Fruit fly (Drosophila melanogaster) whole organism, prepupa: Measurements from ENCODE around the gene CG14194.

Source experiments
- CG10669 ChIP-seq: fragments of 200-800 bp; sonication (Bioruptor generic); optimal IDR thresholded peaks from 3 replicates; lab custom pipeline; 2018; ENCODE audit warnings: missing biosample characterization, mild to moderate bottlenecking, missing genetic modification characterization, moderate library complexity
- CG1621 ChIP-seq: fragments of 200-800 bp; sonication (Bioruptor generic); optimal IDR thresholded peaks from 3 replicates; lab custom pipeline; 2018; ENCODE audit warnings: missing biosample characterization, mild to moderate bottlenecking, missing genetic modification characterization
- CG16779 ChIP-seq: fragments of 200-800 bp; sonication (Bioruptor generic); optimal IDR thresholded peaks from 3 replicates; lab custom pipeline; 2017; ENCODE audit warnings: missing biosample characterization, mild to moderate bottlenecking, missing genetic modification characterization
- CG3032 ChIP-seq: fragments of 200-800 bp; optimal IDR thresholded peaks from 2 replicates; lab custom pipeline; 2019; ENCODE audit warnings: missing biosample characterization, mild to moderate bottlenecking, missing genetic modification characterization, moderate library complexity
- CG31627 ChIP-seq: fragments of 200-800 bp; sonication (Bioruptor generic); optimal IDR thresholded peaks from 3 replicates; lab custom pipeline; 2016; ENCODE audit warnings: missing biosample characterization, missing genetic modification characterization
- CG32006 ChIP-seq: fragments of 200-800 bp; sonication (Bioruptor generic); optimal IDR thresholded peaks from 3 replicates; lab custom pipeline; 2017; ENCODE audit warnings: missing biosample characterization, mild to moderate bottlenecking, missing genetic modification characterization
- CG34406 ChIP-seq: fragments of 200-800 bp; sonication (Bioruptor generic); optimal IDR thresholded peaks from 3 replicates; lab custom pipeline; 2016; ENCODE audit warnings: missing biosample characterization, missing genetic modification characterization
- CG3919 ChIP-seq: fragments of 200-800 bp; sonication (Bioruptor generic); optimal IDR thresholded peaks from 3 replicates; lab custom pipeline; 2016; ENCODE audit warnings: missing biosample characterization, missing genetic modification characterization
- CG6808 ChIP-seq: fragments of 200-800 bp; sonication (Bioruptor generic); optimal IDR thresholded peaks from 3 replicates; lab custom pipeline; 2017; ENCODE audit warnings: missing biosample characterization, missing genetic modification characterization, mild to moderate bottlenecking, moderate library complexity, missing genetic modification reagents
- CG6854 ChIP-seq: fragments of 200-800 bp; sonication (Bioruptor generic); optimal IDR thresholded peaks from 2 replicates; lab custom pipeline; 2017; ENCODE audit warnings: missing biosample characterization, mild to moderate bottlenecking, missing genetic modification characterization
- CG7368 ChIP-seq: fragments of 200-800 bp; sonication (Bioruptor generic); optimal IDR thresholded peaks from 3 replicates; lab custom pipeline; 2016; ENCODE audit warnings: missing biosample characterization, missing genetic modification characterization
- CG8319 ChIP-seq: fragments of 200-800 bp; sonication (Bioruptor generic); optimal IDR thresholded peaks from 3 replicates; lab custom pipeline; 2016; ENCODE audit warnings: missing biosample characterization, missing genetic modification characterization
- Eip75B ChIP-seq: fragments of 200-800 bp; sonication (Bioruptor generic); optimal IDR thresholded peaks from 3 replicates; lab custom pipeline; 2016; ENCODE audit warnings: missing biosample characterization, missing genetic modification characterization
- Eip78C ChIP-seq: fragments of 200-800 bp; sonication (Bioruptor generic); peaks from one replicate; lab custom pipeline; 2016; ENCODE audit warnings: missing biosample characterization, missing genetic modification characterization
- Eip93F ChIP-seq: fragments of 200-800 bp; sonication (Bioruptor generic); optimal IDR thresholded peaks from 2 replicates; lab custom pipeline; 2016; ENCODE audit warnings: missing biosample characterization, mild to moderate bottlenecking, missing genetic modification characterization
- Ets21C ChIP-seq: fragments of 200-800 bp; sonication (Bioruptor generic); optimal IDR thresholded peaks from 3 replicates; lab custom pipeline; 2016; ENCODE audit warnings: missing biosample characterization, missing genetic modification characterization
- Ets96B ChIP-seq: fragments of 200-800 bp; optimal IDR thresholded peaks from 2 replicates; lab custom pipeline; 2019; ENCODE audit warnings: missing biosample characterization, mild to moderate bottlenecking, missing genetic modification characterization, moderate library complexity
- Gug ChIP-seq: fragments of 200-800 bp; sonication (Bioruptor generic); IDR thresholded peaks from 2 replicates; pipeline ENCODE4 v1.3.6; 2022; ENCODE audit warnings: missing biosample characterization, missing genetic modification characterization
- Hr39 ChIP-seq: fragments of 200-800 bp; sonication (Bioruptor generic); optimal IDR thresholded peaks from 2 replicates; lab custom pipeline; 2016; ENCODE audit warnings: missing biosample characterization, missing genetic modification characterization
- Hr4 ChIP-seq: fragments of 200-800 bp; sonication (Bioruptor generic); optimal IDR thresholded peaks from 3 replicates; lab custom pipeline; 2016; ENCODE audit warnings: missing biosample characterization, missing genetic modification characterization
- Lpt ChIP-seq: fragments of 200-800 bp; sonication (Bioruptor generic); optimal IDR thresholded peaks from 3 replicates; lab custom pipeline; 2016; ENCODE audit warnings: missing biosample characterization, missing genetic modification characterization
- Met ChIP-seq: fragments of 200-800 bp; sonication (Bioruptor generic); optimal IDR thresholded peaks from 3 replicates; lab custom pipeline; 2016; ENCODE audit warnings: missing biosample characterization, missing genetic modification characterization
- OdsH ChIP-seq: fragments of 200-800 bp; sonication (Bioruptor generic); optimal IDR thresholded peaks from 3 replicates; lab custom pipeline; 2016; ENCODE audit warnings: missing biosample characterization, missing genetic modification characterization
- Sox102F ChIP-seq: fragments of 200-800 bp; sonication (Bioruptor generic); optimal IDR thresholded peaks from 2 replicates; lab custom pipeline; 2016; ENCODE audit warnings: missing biosample characterization, mild to moderate bottlenecking, missing genetic modification characterization
- Sox14 ChIP-seq: fragments of 200-800 bp; sonication (Bioruptor generic); optimal IDR thresholded peaks from 3 replicates; lab custom pipeline; 2016; ENCODE audit warnings: missing biosample characterization, missing genetic modification characterization
- Sox15 ChIP-seq: fragments of 200-800 bp; sonication (Bioruptor generic); optimal IDR thresholded peaks from 3 replicates; lab custom pipeline; 2016; ENCODE audit warnings: missing biosample characterization, missing genetic modification characterization
- achi ChIP-seq: fragments of 200-800 bp; sonication (Bioruptor generic); optimal IDR thresholded peaks from 3 replicates; lab custom pipeline; 2016; ENCODE audit warnings: missing biosample characterization, missing genetic modification characterization
- acj6 ChIP-seq: fragments of 200-800 bp; sonication (Bioruptor generic); optimal IDR thresholded peaks from 3 replicates; lab custom pipeline; 2016; ENCODE audit warnings: missing biosample characterization, missing genetic modification characterization
- cyc ChIP-seq: fragments of 200-800 bp; sonication (Bioruptor generic); optimal IDR thresholded peaks from 3 replicates; lab custom pipeline; 2016; ENCODE audit warnings: missing biosample characterization, missing genetic modification characterization
- dsx ChIP-seq: fragments of 200-800 bp; optimal IDR thresholded peaks from 3 replicates; lab custom pipeline; 2019; ENCODE audit warnings: missing biosample characterization, mild to moderate bottlenecking, missing genetic modification characterization, moderate library complexity; ENCODE audit not compliant: poor library complexity, severe bottlenecking
- esn ChIP-seq: fragments of 200-800 bp; sonication (Bioruptor generic); optimal IDR thresholded peaks from 2 replicates; lab custom pipeline; 2016; ENCODE audit warnings: missing biosample characterization, mild to moderate bottlenecking, missing genetic modification characterization, moderate library complexity
- fd59A ChIP-seq: fragments of 200-800 bp; sonication (Bioruptor generic); optimal IDR thresholded peaks from 2 replicates; lab custom pipeline; 2017; ENCODE audit warnings: missing biosample characterization, mild to moderate bottlenecking, missing genetic modification characterization, missing genetic modification reagents
- fkh ChIP-seq: fragments of 200-800 bp; sonication (Bioruptor generic); optimal IDR thresholded peaks from 3 replicates; lab custom pipeline; 2017; ENCODE audit warnings: missing biosample characterization, mild to moderate bottlenecking, missing genetic modification characterization, moderate library complexity
- lz ChIP-seq: fragments of 200-800 bp; sonication (Bioruptor generic); optimal IDR thresholded peaks from 3 replicates; lab custom pipeline; 2016; ENCODE audit warnings: missing biosample characterization, missing genetic modification characterization
- net ChIP-seq: fragments of 200-800 bp; sonication (Bioruptor generic); optimal IDR thresholded peaks from 3 replicates; lab custom pipeline; 2016; ENCODE audit warnings: missing biosample characterization, missing genetic modification characterization
- pdm3 ChIP-seq: fragments of 200-800 bp; sonication (Bioruptor generic); optimal IDR thresholded peaks from 3 replicates; lab custom pipeline; 2016; ENCODE audit warnings: missing biosample characterization, missing genetic modification characterization
- salr ChIP-seq, 2 experiments: fragments of 200-800 bp; sonication (Bioruptor generic); optimal IDR thresholded peaks; 3 replicates each; lab custom pipeline; 2016 to 2018; ENCODE audit warnings: missing biosample characterization in 2 of 2, missing genetic modification characterization in 2 of 2, mild to moderate bottlenecking in 1 of 2
- spab ChIP-seq: fragments of 200-800 bp; sonication (Bioruptor generic); optimal IDR thresholded peaks from 2 replicates; lab custom pipeline; 2017; ENCODE audit warnings: missing biosample characterization, mild to moderate bottlenecking, missing genetic modification characterization, missing genetic modification reagents
- ss ChIP-seq, 2 experiments: fragments of 200-800 bp; sonication (Bioruptor generic); optimal IDR thresholded peaks; 2 replicates in 1 of 2; 3 replicates in 1 of 2; lab custom pipeline; 2017 to 2018; ENCODE audit warnings: mild to moderate bottlenecking in 2 of 2, missing biosample characterization in 2 of 2, missing genetic modification characterization in 2 of 2, moderate library complexity in 1 of 2
- svp ChIP-seq: fragments of 200-800 bp; sonication (Bioruptor generic); peaks from one replicate; lab custom pipeline; 2016; ENCODE audit warnings: missing biosample characterization, missing genetic modification characterization
- topi ChIP-seq: fragments of 200-800 bp; sonication (Bioruptor generic); optimal IDR thresholded peaks from 3 replicates; lab custom pipeline; 2016; ENCODE audit warnings: missing biosample characterization, missing genetic modification characterization

The CG14194 gene

DNA sequence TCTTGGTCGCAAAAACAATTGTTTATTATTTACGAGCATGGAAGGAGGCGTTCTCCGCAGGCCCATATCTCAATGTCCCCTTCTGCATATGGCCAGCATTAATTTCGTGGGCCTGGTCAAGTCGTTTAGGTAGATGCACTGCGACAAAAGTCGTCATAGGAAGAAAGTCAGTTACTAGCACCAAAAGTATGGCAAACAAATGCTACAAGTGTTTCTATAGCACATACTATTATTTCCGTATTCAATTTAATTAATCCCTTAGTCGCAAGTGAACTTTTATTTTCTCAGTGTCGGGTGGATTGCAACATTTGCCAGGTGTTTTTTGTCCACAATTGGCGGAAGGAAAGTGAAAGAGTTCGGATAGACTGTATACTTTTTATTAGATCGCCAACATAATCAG is 20.4 kb upstream of the CG14194 start (continued):
- TF ChIP-seq Eip93F (GFP tag; lab: Kevin White, UChicago): no peak
- TF ChIP-seq esn (GFP tag; lab: Kevin White, UChicago): no peak
- TF ChIP-seq fd59A (GFP tag; lab: Kevin White, UChicago): peak; percentile 42
- TF ChIP-seq Hr39: peak; percentile 9
- TF ChIP-seq CG3032 (tag; lab: Kevin White, UChicago): peak; percentile 58
- TF ChIP-seq CG16779 (tag; lab: Kevin White, UChicago): no peak
- peak; percentile 34 for TF ChIP-seq CG31627 (GFP tag; lab: Kevin White, UChicago)

DNA sequence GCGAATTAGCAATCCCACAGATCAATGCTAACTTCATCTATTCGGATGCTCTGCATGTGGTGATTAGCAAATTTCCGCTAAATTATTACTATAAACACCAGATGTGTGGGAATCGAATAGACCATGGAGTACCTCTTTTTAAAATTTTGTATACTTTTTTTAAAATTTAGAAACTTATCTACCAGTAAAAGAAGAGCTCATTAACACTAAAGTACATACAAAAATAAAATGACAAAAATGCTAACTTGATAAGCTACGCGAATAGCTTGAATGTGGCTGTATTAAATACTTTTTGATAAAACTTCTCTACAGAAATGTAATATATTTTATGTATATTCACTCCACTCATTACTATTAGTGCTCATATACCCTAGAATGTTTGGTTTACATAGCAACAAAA is 19.3 kb upstream of the CG14194 start:
- TF ChIP-seq dsx (GFP tag; lab: Kevin White, UChicago): no peak
- no peak for TF ChIP-seq CG6808
- peak; percentile 36 for TF ChIP-seq Eip78C (GFP tag; lab: Kevin White, UChicago)
- no peak for TF ChIP-seq pdm3 (GFP tag; lab: Kevin White, UChicago)
- no peak for TF ChIP-seq Eip93F (GFP tag; lab: Kevin White, UChicago)
- no peak for TF ChIP-seq achi
- no peak for TF ChIP-seq Sox15 (GFP tag; lab: Kevin White, UChicago)
- TF ChIP-seq svp (GFP tag; lab: Kevin White, UChicago): peak; percentile 13
- no peak for TF ChIP-seq salr (GFP tag; optimal IDR thresholded peaks at IDR 0.05; lab: Kevin White, UChicago)
- no peak for TF ChIP-seq Ets96B (tag; lab: Kevin White, UChicago)
- TF ChIP-seq CG3919: no peak
- no peak for TF ChIP-seq Sox14 (GFP tag; lab: Kevin White, UChicago)

DNA sequence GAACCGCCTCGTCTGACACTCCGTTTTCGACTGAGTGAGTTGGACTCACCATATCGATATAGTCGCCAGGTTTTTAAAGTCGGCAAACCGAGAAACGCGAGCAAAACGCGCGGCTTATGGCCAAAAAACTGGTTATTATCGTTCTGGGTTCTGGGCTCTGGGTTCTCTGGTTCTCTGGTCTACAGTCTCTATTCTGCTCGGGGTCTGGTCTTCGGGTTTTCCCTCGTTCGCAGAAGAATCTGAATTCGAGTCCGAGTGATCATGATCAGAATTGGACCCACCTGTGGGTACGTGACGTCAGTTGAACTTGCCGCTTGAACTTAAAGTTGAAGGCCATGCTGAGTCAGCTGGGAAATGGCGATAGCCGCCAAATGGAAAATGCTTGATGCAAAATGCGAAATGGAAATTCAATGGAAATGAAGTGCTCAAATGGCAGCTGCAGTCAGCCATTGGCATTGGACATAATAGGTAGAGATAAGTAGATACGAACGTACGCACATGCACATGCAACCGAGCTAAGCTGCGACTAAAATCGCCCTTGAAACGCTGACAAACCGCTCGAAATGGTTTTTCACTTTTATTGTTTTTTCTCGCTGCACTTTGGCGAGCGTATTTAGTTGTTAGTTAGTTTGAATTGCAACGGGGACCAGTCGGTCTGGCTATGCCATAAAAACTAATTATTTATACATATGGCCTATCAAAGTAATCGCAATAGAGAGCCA is 18.3 kb upstream of the CG14194 start, which contains the start of gene CG33939:
CG33939 (minus strand) TSS at position 51 of the 722 bp plus-strand sequence.
- no peak for TF ChIP-seq OdsH (GFP tag; lab: Kevin White, UChicago)
- no peak for TF ChIP-seq Sox102F (GFP tag; lab: Kevin White, UChicago)
- peak in 1 of 2 experiments; percentile 9 for TF ChIP-seq ss (GFP tag; optimal IDR thresholded peaks at IDR 0.05; lab: Kevin White, UChicago)
- peak; percentile 33 for TF ChIP-seq Eip78C (GFP tag; lab: Kevin White, UChicago)
- TF ChIP-seq CG6854 (GFP tag; lab: Kevin White, UChicago): peak; percentile 7

DNA sequence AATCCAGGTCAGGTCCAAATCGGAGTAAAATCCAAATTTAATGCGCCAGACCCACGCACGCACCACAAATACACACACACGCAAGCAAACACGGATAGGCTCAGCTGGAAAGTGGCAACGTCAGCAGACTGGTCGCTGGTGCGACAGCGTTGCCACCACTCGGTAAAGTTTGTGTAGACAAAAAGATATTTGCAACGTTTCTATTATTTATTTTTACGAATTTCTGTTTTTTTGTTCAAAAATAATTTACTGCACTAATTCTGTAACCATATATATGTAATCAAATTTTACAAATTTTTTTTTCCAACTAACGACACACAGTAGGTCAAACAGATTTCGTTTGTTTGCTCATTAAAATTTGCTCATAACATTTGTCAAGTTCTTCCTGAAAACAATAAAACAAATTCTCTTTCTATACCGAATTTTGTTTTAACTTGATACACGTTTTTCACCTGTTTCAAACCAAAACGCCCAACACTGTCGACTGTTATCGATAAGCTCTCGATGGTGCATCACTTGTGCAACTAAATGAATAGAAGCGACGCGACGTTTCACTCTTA is 13.6 kb upstream of the CG14194 start, which contains the start of the genes CG7556 and CG7453:
CG7556 (minus strand) TSS at position 135 of the 560 bp plus-strand sequence.
CG7453 (plus strand) TSS at position 478 of the 560 bp plus-strand sequence.
- TF ChIP-seq Eip75B (peak; percentile 76), CG7368 (GFP tag; lab: Kevin White, UChicago) (peak; percentile 53), dsx (GFP tag; lab: Kevin White, UChicago) (peak; percentile 45), lz (GFP tag; lab: Kevin White, UChicago) (peak; percentile 85), Ets96B (tag; lab: Kevin White, UChicago) (peak; percentile 54), salr (GFP tag; optimal IDR thresholded peaks at IDR 0.05; lab: Kevin White, UChicago) (peak; percentile 56 to 73), CG3032 (tag; lab: Kevin White, UChicago) (peak; percentile 66), CG10669 (peak; percentile 61), CG8319 (GFP tag; lab: Kevin White, UChicago) (peak; percentile 54), Ets21C (GFP tag; lab: Kevin White, UChicago) (peak; percentile 76), CG1621 (tag; lab: Kevin White, UChicago) (peak; percentile 24), spab (peak; percentile 28), net (GFP tag; lab: Kevin White, UChicago) (peak; percentile 65), topi (GFP tag; lab: Kevin White, UChicago) (peak; percentile 81), cyc (peak; percentile 76), Sox15 (GFP tag; lab: Kevin White, UChicago) (peak; percentile 62), Lpt (GFP tag; lab: Kevin White, UChicago) (peak; percentile 56), esn (GFP tag; lab: Kevin White, UChicago) (peak; percentile 84), CG3919 (peak; percentile 67), CG32006 (peak; percentile 80), Eip93F (GFP tag; lab: Kevin White, UChicago) (peak; percentile 40), Eip78C (GFP tag; lab: Kevin White, UChicago) (peak; percentile 83), Sox102F (GFP tag; lab: Kevin White, UChicago) (peak; percentile 61), CG6854 (GFP tag; lab: Kevin White, UChicago) (no peak), CG34406 (GFP tag; lab: Kevin White, UChicago) (peak; percentile 67), acj6 (GFP tag; lab: Kevin White, UChicago) (peak; percentile 80), fkh (GFP tag; lab: Kevin White, UChicago) (no peak), CG31627 (GFP tag; lab: Kevin White, UChicago) (peak; percentile 82), Hr4 (GFP tag; lab: Kevin White, UChicago) (peak; percentile 80), Gug (peak; percentile 56; the same call in 1 of the 2 replicates), CG6808 (no peak), Met (GFP tag; lab: Kevin White, UChicago) (peak; percentile 84)
